Fruit fly (Drosophila melanogaster) whole organism, larva: Measurements from ENCODE around the gene EMC5.

Experiments
- noc ChIP-seq: fragments of 200-800 bp; sonication (Bioruptor generic); optimal IDR thresholded peaks from 3 replicates; lab custom pipeline; 2019; ENCODE audit warnings: missing biosample characterization, mild to moderate bottlenecking, missing genetic modification characterization, moderate library complexity

EMC5 gene

DNA sequence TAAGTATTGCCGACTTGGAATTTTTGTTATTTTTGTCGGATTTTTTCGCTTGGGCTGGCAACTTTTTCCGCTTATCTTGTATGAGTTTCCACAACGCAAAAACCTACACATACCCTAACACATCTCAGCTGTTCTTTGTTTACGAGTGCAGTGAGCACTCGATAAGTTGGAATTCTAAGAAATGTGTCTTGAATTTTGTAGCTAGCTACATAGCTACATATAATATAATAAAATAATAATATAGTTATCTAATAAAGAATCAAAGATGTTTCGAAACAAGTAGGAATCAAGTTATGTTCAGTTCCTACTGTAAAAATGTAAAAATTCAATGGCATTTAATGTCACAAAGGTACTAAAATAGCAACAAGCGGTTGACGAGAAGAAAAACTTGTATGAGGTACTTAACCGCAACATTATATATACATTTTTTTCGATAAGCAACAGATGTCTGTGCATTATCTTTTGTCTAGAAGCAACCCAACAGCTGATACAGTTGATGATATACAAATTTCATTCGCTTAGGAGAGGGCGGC lies 30.3 kb upstream of the EMC5 start, which contains the start of gene Bhmt:
Bhmt (minus strand) TSS at position 170 of the 533 bp plus-strand sequence.
- TF ChIP-seq noc (tag; lab: Kevin White, UChicago) = peak; percentile 90

DNA sequence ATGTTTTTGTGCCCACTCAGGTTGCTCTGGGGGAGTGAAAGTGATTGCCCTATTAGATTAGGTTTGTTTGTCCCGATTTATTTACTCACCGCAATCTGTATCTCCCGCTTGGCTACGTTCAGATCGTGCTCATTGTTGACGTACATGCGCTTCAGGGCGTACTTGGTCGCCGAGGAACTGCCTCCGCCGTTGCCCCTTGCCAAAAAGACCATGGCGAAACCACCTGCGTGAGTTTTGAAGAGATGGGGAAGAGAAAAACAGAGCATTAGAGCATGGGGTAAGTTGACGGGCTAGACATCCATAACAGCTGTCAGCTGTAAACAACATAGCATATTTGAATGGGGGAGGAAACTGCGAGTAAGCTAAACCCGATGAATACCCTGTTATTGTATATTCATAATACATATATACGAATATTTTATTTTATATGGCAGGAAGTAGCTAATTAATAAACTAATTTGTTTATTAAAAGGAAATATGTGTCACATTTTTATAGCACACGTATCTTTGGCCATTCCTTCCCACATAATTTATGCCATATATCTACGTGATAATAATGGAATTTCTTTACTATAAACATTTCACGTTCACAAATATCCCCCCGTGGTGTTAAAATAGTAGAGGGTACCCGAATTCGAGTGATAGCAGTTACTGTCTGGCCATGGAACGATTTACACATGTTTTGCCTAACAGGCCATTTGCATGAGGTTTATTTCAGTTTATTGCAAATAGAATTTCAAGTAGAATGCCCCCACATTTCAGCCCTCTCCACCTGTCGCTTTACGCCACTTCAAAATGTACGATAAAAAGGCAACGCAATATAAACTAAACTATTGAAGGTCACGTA lies 21.9 kb upstream of the EMC5 start:
- TF ChIP-seq noc (tag; lab: Kevin White, UChicago) = peak; percentile 77

- peak; percentile 69 for TF ChIP-seq noc (tag; lab: Kevin White, UChicago)
Measured at dm6 chr2L:18966214-18966556, 21.3 kb upstream of the EMC5 start.

DNA sequence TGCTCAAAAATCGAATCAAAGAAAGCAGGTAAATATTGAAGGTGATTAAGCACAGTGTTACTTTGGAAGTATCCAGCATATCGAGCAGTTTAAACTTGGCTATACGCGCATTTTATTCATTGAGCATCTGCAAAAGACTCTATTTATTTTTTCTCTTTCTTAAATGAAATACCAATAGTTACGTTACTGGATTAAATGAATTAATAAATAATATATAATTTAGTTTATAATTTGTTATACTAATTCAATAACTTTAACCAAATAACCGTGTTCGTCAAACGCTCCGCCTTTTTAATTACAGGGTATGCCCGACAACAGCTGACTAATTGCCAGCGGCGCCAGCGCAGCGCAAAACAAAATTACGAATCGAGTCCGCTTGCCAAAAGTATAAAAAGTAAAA lies 20.7 kb upstream of the EMC5 start:
- peak; percentile 60 for TF ChIP-seq noc (tag; lab: Kevin White, UChicago)

DNA sequence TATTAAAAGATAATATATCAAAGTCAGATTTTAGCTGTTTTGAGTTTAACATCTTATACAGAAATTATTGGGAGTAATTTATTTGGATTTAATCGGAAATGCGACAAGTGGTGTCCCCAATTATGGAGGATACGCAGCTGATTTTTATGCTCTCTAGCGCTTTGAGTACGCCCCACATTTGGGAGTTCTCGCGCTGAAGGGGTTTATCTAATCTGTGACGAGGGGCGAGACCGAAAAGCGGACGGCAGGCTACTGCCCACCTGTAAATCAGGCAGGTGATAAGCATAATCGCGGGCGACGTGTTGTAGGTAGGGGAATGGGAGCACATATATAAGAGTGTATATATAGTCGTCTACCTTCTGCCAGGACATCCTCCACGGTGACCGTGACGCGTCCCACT lies 19.6 kb upstream of the EMC5 start:
- TF ChIP-seq noc (tag; lab: Kevin White, UChicago) = no peak

dm6 chr2L:18968370-18969105 lies 19.0 kb upstream of the EMC5 start, which contains the start of the genes Nak and Tango6:
Nak (minus strand) TSS chr2L:18968744.
Tango6 (plus strand) TSS chr2L:18969028.
- TF ChIP-seq noc (tag; lab: Kevin White, UChicago) = no peak

dm6 chr2L:18974063-18974779 lies 13.3 kb upstream of the EMC5 start, which contains the start of the genes L2HGDH and CG10431:
L2HGDH (minus strand) TSS chr2L:18974448.
CG10431 (plus strand) TSS chr2L:18974710.
- TF ChIP-seq noc (tag; lab: Kevin White, UChicago) = peak; percentile 78

DNA sequence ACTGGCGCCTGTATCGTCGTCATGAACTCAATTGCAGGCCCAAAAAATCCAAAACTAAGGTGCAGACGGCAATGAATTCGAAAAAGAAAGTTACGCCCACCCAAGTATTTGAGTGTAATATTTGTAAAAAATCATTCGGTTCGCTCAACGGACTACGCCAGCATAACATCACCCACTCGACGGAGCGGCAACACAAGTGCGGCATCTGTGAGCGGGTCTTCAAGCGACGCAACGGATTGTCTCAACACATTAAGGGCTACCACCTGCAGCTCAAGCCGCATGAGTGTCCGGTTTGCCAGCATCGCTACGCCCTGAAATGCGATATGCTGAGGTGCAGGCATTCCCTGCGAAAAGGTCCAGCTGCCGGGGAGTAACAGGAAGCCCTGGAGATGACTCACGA lies 10.8 kb upstream of the EMC5 start:
- TF ChIP-seq noc (tag; lab: Kevin White, UChicago) = no peak

DNA sequence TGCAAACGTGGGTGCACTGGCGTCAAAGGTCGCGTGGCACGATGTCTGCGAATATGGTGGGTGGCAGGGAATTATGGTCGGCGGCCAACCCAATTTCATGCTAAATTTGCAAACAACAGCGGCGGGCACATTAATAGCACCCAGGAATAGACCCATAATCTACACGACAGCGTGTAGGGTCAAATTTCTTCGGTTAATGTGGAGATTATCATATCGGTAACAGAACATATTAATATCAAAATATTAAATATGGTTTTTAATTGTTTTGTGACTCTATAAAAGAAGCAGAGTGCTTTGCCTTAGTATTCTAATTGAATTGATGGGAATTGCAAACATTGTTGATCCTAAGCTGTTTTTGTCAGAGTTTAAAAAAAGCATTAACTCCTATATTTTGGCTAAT lies 8.6 kb upstream of the EMC5 start:
- no peak for TF ChIP-seq noc (tag; lab: Kevin White, UChicago)

DNA sequence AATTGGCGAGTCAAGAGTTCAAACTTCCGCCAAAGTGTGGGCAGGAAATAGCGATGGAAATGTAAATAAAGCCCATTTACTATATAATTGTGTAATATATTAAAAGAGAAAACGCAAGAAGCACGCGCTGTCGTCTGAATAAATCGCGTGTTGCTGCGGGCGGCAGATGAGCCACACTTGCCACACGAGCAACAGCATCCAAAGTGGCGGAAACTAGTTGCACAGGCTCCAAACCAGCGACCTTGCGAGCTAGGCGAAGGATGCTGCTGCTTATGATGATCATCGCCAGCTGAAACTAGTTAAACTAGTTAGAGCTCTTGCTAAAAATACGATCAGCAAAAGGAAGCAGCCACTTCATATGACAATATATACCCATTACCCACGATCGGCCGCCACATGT lies 8.1 kb upstream of the EMC5 start:
- TF ChIP-seq noc (tag; lab: Kevin White, UChicago) = no peak

DNA sequence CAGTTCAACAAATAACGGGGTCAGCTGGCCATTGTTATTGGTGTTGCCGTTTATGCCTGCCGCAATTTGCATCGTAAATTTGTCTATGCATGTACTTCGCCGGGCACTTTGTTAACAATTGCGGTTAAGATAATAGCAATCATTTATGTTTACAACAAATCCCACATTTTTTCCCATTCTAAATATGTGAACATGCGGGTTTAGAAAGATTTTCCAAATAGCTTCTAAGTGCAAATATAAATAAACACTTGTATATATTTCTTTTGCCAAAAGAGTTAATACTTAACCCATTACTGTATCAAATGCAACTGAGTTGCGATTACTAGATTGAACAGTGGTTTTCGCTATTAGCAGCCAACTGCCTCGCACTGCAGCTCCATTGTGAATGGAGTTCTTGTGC lies 6.5 kb upstream of the EMC5 start:
- no peak for TF ChIP-seq noc (tag; lab: Kevin White, UChicago)

DNA sequence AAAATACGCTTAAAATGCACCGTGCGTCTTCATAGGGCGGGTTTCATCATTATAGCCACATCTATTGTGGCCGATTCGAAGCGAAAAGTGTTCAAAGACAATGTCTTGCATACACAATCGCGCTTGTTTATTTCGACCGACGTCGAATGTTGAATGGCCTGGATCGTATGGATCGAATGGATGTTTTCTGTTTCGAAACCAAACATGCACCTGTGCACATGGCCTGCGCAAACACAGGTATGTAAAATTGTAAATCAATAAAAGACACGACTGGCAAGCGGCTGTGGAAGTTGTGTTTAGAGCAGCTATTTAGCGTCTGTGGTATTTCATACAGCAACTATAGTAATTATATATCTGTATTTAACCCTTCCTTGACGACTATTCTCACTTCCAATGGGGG lies 6.0 kb upstream of the EMC5 start:
- TF ChIP-seq noc (tag; lab: Kevin White, UChicago) = no peak

DNA sequence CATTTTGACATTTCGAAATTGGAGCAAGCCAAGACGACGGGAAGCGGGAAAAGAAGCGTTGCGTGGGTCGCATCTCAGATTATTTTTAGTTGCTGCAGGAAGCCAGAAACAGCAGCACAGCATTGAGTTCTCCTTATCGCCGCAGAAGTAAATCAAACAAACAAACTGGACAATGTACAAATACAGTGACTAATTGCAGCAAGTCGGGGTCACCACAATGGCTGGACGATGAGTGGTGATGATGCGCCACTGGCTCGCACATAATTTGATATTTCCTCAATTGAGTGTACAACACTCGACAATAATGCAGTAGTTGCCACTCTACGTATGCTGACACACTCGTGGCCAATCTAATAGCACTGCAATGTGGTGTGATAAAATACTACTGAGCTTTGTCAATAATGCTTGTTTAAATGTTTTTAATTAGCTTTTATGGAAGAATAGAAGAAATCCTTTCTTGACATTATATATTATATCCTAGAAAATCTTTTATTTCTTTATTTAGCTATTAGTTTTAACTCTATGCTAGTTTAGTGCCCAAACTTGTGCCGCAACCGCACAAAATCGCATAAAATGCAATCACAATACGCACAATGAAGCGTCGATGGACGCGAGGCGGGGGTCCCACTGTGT lies 5.4 kb upstream of the EMC5 start:
- TF ChIP-seq noc (tag; lab: Kevin White, UChicago) = no peak

DNA sequence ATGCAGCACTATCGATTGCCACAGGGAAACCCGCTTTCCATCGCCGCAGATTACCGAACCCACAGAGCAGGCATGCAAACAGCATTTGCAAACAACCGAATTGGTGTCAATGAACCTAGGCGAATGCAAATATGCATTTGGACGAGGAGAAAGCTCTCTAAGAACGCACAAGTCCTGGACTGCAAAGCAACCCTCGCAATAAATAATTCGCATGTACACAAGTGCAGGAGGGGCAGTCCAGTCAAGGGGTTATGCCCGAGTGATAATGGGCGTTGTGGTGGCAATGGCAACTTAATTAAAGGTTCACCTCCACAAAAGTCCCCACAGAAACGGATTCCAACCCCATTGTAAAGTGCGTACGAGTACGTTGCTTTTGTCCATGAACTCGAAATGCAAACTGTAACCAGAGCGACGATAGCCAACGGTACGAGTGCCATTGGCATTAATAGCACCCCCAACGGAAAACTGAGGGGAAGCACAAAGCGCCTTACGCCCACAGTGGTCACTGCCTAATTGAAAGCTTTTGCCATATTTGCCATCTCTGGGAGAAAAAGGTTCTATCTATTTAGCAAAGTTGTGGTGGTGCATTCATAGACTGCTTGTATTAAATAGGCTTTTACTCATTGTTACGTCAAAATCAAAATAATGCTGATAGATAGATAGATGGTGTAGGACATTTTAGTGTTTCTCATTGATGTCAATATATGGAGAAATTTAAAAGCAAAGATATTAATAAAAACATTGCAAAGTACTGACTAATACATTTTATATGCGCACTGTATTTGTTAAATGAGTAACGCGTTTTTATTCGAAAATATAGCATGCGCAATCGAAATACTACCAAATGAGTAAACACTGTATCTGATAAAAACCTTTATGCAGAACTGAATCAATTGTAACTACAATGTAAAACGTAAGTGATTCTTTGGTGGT lies 4.4 kb upstream of the EMC5 start:
- no peak for TF ChIP-seq noc (tag; lab: Kevin White, UChicago)
